Fruit fly (Drosophila melanogaster): Measurements from ENCODE around the gene cas.

DNA sequence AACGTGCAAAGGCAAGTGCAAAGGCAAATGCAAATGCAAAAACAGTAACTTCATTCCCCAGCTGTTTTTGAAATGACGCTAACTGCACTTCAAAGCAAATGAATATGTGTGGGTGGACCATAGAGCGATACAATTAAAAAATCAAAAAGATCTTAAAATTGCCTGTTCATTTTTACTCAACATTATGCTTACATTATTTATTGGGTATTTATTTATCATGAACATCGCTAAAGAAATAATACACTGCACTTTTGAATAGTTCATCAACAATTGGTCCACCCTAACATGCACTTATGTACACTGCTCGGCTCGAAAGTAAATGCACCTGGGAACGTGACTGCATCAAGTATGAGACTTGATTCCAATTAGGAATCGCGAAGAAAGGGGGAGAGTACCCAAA is 22.1 kb downstream of the cas start:
- TF ChIP-seq Abd-B (GFP tag; optimal IDR thresholded peaks at IDR 0.05) = no peak
- peak; percentile 6 for TF ChIP-seq h (GFP tag; optimal IDR thresholded peaks at IDR 0.05)
- no peak for TF ChIP-seq br (GFP tag; optimal IDR thresholded peaks at IDR 0.05)
- TF ChIP-seq brk (GFP tag; optimal IDR thresholded peaks at IDR 0.05) = no peak
- TF ChIP-seq lola (GFP tag; optimal IDR thresholded peaks at IDR 0.05) = no peak

Measured in whole organism, wandering third instar larva.